Fruit fly (Drosophila melanogaster) whole organism, embryonic: ENCODE data around the gene CG43127.

ENCODE experiments used
- Aef1 ChIP-seq: fragments of 200-800 bp; sonication (Bioruptor generic); IDR thresholded peaks from 3 replicates; pipeline ENCODE4 v1.3.6; 2022; ENCODE audit warnings: missing biosample characterization, missing genetic modification characterization
- CG10274 ChIP-seq: fragments of 200-800 bp; sonication (Bioruptor generic); optimal IDR thresholded peaks from 3 replicates; lab custom pipeline; 2017; ENCODE audit warnings: missing biosample characterization, mild to moderate bottlenecking, missing genetic modification characterization
- CG10543 ChIP-seq: fragments of 200-800 bp; sonication (Bioruptor generic); optimal IDR thresholded peaks from 3 replicates; lab custom pipeline; 2017; ENCODE audit warnings: missing biosample characterization, mild to moderate bottlenecking, missing genetic modification characterization, moderate library complexity
- CG10979 ChIP-seq: fragments of 200-800 bp; sonication (Bioruptor generic); optimal IDR thresholded peaks from 2 replicates; lab custom pipeline; 2018; ENCODE audit warnings: missing biosample characterization, mild to moderate bottlenecking, missing genetic modification characterization, moderate library complexity
- CG11085 ChIP-seq: fragments of 200-800 bp; sonication (Bioruptor generic); IDR thresholded peaks from 2 replicates; pipeline ENCODE4 v1.3.6; 2022; ENCODE audit warnings: missing biosample characterization, missing genetic modification characterization
- CG12659 ChIP-seq: fragments of 200-800 bp; sonication (Bioruptor generic); optimal IDR thresholded peaks from 3 replicates; lab custom pipeline; 2017; ENCODE audit warnings: mild to moderate bottlenecking, missing biosample characterization, missing genetic modification reagents, missing genetic modification characterization
- CG14667 ChIP-seq: fragments of 200-800 bp; sonication (Bioruptor generic); IDR thresholded peaks from 2 replicates; pipeline ENCODE4 v1.3.6; 2022; ENCODE audit warnings: missing biosample characterization, missing genetic modification characterization
- CG16815 ChIP-seq: fragments of 200-800 bp; sonication (Bioruptor generic); optimal IDR thresholded peaks from 3 replicates; lab custom pipeline; 2017; ENCODE audit warnings: missing biosample characterization, mild to moderate bottlenecking, missing genetic modification characterization
- CG17361 ChIP-seq: fragments of 200-800 bp; sonication (Bioruptor generic); IDR thresholded peaks from 3 replicates; pipeline ENCODE4 v1.3.6; 2022; ENCODE audit warnings: missing biosample characterization, missing genetic modification characterization
- CG17829 ChIP-seq: fragments of 200-800 bp; optimal IDR thresholded peaks from 2 replicates; lab custom pipeline; 2019; ENCODE audit warnings: missing biosample characterization, mild to moderate bottlenecking, missing genetic modification characterization, moderate library complexity
- CG30431 ChIP-seq: fragments of 200-800 bp; sonication (Bioruptor generic); optimal IDR thresholded peaks from 2 replicates; lab custom pipeline; 2017; ENCODE audit warnings: missing biosample characterization, missing genetic modification characterization
- CG31224 ChIP-seq: fragments of 200-800 bp; sonication (Bioruptor generic); IDR thresholded peaks from 2 replicates; pipeline ENCODE4 v1.3.6; 2022; ENCODE audit warnings: missing biosample characterization, missing genetic modification characterization
- CG32767 ChIP-seq: fragments of 200-800 bp; sonication (Bioruptor generic); IDR thresholded peaks from 2 replicates; pipeline ENCODE4 v1.3.6; 2022; ENCODE audit warnings: missing biosample characterization, missing genetic modification characterization
- CG3995 ChIP-seq: fragments of 200-800 bp; sonication (Bioruptor generic); optimal IDR thresholded peaks from 3 replicates; lab custom pipeline; 2016; ENCODE audit warnings: missing biosample characterization, missing genetic modification characterization
- CG4360 ChIP-seq: fragments of 200-800 bp; sonication (Bioruptor generic); IDR thresholded peaks from 2 replicates; pipeline ENCODE4 v1.3.6; 2022; ENCODE audit warnings: missing biosample characterization, missing genetic modification characterization
- CG4820 ChIP-seq: fragments of 200-800 bp; sonication (Bioruptor generic); optimal IDR thresholded peaks from 3 replicates; lab custom pipeline; 2016; ENCODE audit warnings: missing biosample characterization, missing genetic modification characterization
- CG6683 ChIP-seq: fragments of 200-800 bp; sonication (Bioruptor generic); optimal IDR thresholded peaks from 2 replicates; lab custom pipeline; 2017; ENCODE audit warnings: missing biosample characterization, mild to moderate bottlenecking, missing genetic modification characterization, missing genetic modification reagents
- CG6813 ChIP-seq: fragments of 200-800 bp; sonication (Bioruptor generic); optimal IDR thresholded peaks from 2 replicates; lab custom pipeline; 2017; ENCODE audit warnings: missing biosample characterization, missing genetic modification characterization, mild to moderate bottlenecking, moderate library complexity, missing genetic modification reagents
- CG9609 ChIP-seq: fragments of 200-800 bp; sonication (Bioruptor generic); optimal IDR thresholded peaks from 3 replicates; lab custom pipeline; 2016; ENCODE audit warnings: missing biosample characterization, missing genetic modification characterization
- Deaf1 ChIP-seq: fragments of 200-800 bp; optimal IDR thresholded peaks from 3 replicates; lab custom pipeline; 2019; ENCODE audit warnings: missing biosample characterization, mild to moderate bottlenecking, missing genetic modification characterization, moderate library complexity
- E2f2 ChIP-seq: fragments of 200-800 bp; sonication (Bioruptor generic); IDR thresholded peaks from 2 replicates; pipeline ENCODE4 v1.3.6; 2022; ENCODE audit warnings: missing biosample characterization, missing genetic modification characterization
- Elba2 ChIP-seq: fragments of 200-800 bp; sonication (Bioruptor generic); optimal IDR thresholded peaks from 3 replicates; lab custom pipeline; 2016; ENCODE audit warnings: missing biosample characterization, missing genetic modification characterization
- Fer2 ChIP-seq: fragments of 200-800 bp; sonication (Bioruptor generic); optimal IDR thresholded peaks from 2 replicates; lab custom pipeline; 2018; ENCODE audit warnings: missing biosample characterization, mild to moderate bottlenecking, missing genetic modification characterization, moderate library complexity
- HLH3B ChIP-seq: fragments of 200-800 bp; sonication (Bioruptor generic); IDR thresholded peaks from 2 replicates; pipeline ENCODE4 v1.3.6; 2022; ENCODE audit warnings: missing biosample characterization, missing genetic modification characterization
- Hmr ChIP-seq: fragments of 200-800 bp; sonication (Bioruptor generic); optimal IDR thresholded peaks from 3 replicates; lab custom pipeline; 2017; ENCODE audit warnings: mild to moderate bottlenecking, missing biosample characterization, missing genetic modification reagents, missing genetic modification characterization
- Lhr ChIP-seq: fragments of 200-800 bp; sonication (Bioruptor generic); optimal IDR thresholded peaks from 3 replicates; lab custom pipeline; 2017; ENCODE audit warnings: mild to moderate bottlenecking, missing biosample characterization, missing genetic modification reagents, missing genetic modification characterization
- NC2β ChIP-seq: fragments of 200-800 bp; sonication (Bioruptor generic); optimal IDR thresholded peaks from 2 replicates; lab custom pipeline; 2016; ENCODE audit warnings: missing biosample characterization, missing genetic modification characterization
- Nf-YB ChIP-seq: fragments of 200-800 bp; sonication (Bioruptor generic); optimal IDR thresholded peaks from 3 replicates; lab custom pipeline; 2019; ENCODE audit warnings: missing biosample characterization, mild to moderate bottlenecking, missing genetic modification characterization, moderate library complexity
- Oli ChIP-seq: fragments of 200-800 bp; sonication (Bioruptor generic); optimal IDR thresholded peaks from 2 replicates; lab custom pipeline; 2018; ENCODE audit warnings: missing biosample characterization, mild to moderate bottlenecking, missing genetic modification characterization, moderate library complexity
- Side ChIP-seq: fragments of 200-800 bp; sonication (Bioruptor generic); optimal IDR thresholded peaks from 2 replicates; lab custom pipeline; 2016; ENCODE audit warnings: missing biosample characterization, missing genetic modification characterization
- Sin3A ChIP-seq: fragments of >200 bp; optimal IDR thresholded peaks from 2 replicates; lab custom pipeline; 2018
- Sry-β ChIP-seq: fragments of 200-800 bp; sonication (Bioruptor generic); optimal IDR thresholded peaks from 2 replicates; lab custom pipeline; 2018; ENCODE audit warnings: missing biosample characterization, mild to moderate bottlenecking, missing genetic modification characterization, moderate library complexity
- cas ChIP-seq: fragments of 200-800 bp; sonication (Bioruptor generic); IDR thresholded peaks from 2 replicates; pipeline ENCODE4 v1.3.6; 2022; ENCODE audit warnings: missing biosample characterization, missing genetic modification characterization
- cg ChIP-seq: fragments of 200-800 bp; sonication (Bioruptor generic); optimal IDR thresholded peaks from 3 replicates; lab custom pipeline; 2019; ENCODE audit warnings: missing biosample characterization, mild to moderate bottlenecking, missing genetic modification characterization, moderate library complexity
- chinmo ChIP-seq: fragments of 200-800 bp; sonication (Bioruptor generic); IDR thresholded peaks from 4 replicates; pipeline ENCODE4 v1.3.6; 2022; ENCODE audit warnings: missing biosample characterization, missing genetic modification characterization; ENCODE audit not compliant: partially characterized antibody
- da ChIP-seq: fragments of 200-800 bp; sonication (Bioruptor generic); optimal IDR thresholded peaks from 2 replicates; lab custom pipeline; 2016; ENCODE audit warnings: missing biosample characterization, missing genetic modification characterization
- eve ChIP-seq, 2 experiments: fragments of >200 bp; optimal IDR thresholded peaks; 2 replicates each; lab custom pipeline; 2017; ENCODE audit warnings: missing biosample characterization in 2 of 2, missing genetic modification characterization in 2 of 2
- gt ChIP-seq: fragments of 200-800 bp; sonication (Bioruptor generic); IDR thresholded peaks from 2 replicates; pipeline ENCODE4 v1.3.6; 2022; ENCODE audit warnings: missing biosample characterization, missing genetic modification characterization
- jumu ChIP-seq: fragments of 200-800 bp; sonication (Bioruptor generic); optimal IDR thresholded peaks from 3 replicates; lab custom pipeline; 2016; ENCODE audit warnings: missing biosample characterization, missing genetic modification characterization
- klu ChIP-seq: fragments of 200-800 bp; sonication (Bioruptor generic); IDR thresholded peaks from 2 replicates; pipeline ENCODE4 v1.3.6; 2022; ENCODE audit warnings: missing biosample characterization, missing genetic modification characterization
- lmd ChIP-seq: fragments of 200-800 bp; sonication (Bioruptor generic); IDR thresholded peaks from 2 replicates; pipeline ENCODE4 v1.3.6; 2022; ENCODE audit warnings: missing biosample characterization, missing genetic modification characterization
- mam ChIP-seq: fragments of 200-800 bp; sonication (Bioruptor generic); optimal IDR thresholded peaks from 3 replicates; lab custom pipeline; 2016; ENCODE audit warnings: missing biosample characterization, missing genetic modification characterization
- org-1 ChIP-seq: fragments of 200-800 bp; sonication (Bioruptor generic); optimal IDR thresholded peaks from 2 replicates; lab custom pipeline; 2017; ENCODE audit warnings: missing biosample characterization, missing genetic modification characterization
- pho ChIP-seq: fragments of 200-800 bp; sonication (Bioruptor generic); optimal IDR thresholded peaks from 2 replicates; lab custom pipeline; 2016; ENCODE audit warnings: missing biosample characterization, missing genetic modification characterization
- phol ChIP-seq: fragments of 200-800 bp; sonication (Bioruptor generic); optimal IDR thresholded peaks from 3 replicates; lab custom pipeline; 2018; ENCODE audit warnings: missing biosample characterization, mild to moderate bottlenecking, missing genetic modification characterization, moderate library complexity
- row ChIP-seq: fragments of 200-800 bp; sonication (Bioruptor generic); IDR thresholded peaks from 3 replicates; pipeline ENCODE4 v1.3.6; 2022; ENCODE audit warnings: missing biosample characterization, missing genetic modification characterization
- seq ChIP-seq: fragments of 200-800 bp; sonication (Bioruptor generic); IDR thresholded peaks from 2 replicates; pipeline ENCODE4 v1.3.6; 2022; ENCODE audit warnings: missing biosample characterization, missing genetic modification characterization
- stc ChIP-seq: fragments of 200-800 bp; sonication (Bioruptor generic); IDR thresholded peaks from 2 replicates; pipeline ENCODE4 v1.3.6; 2022; ENCODE audit warnings: missing biosample characterization, missing genetic modification characterization
- tll ChIP-seq, 2 experiments: fragments of 200-800 bp in 1 of 2; fragments of >200 bp in 1 of 2; sonication (Bioruptor generic) in 1 of 2; optimal IDR thresholded peaks; 2 replicates each; lab custom pipeline; 2017 to 2019; ENCODE audit warnings: missing biosample characterization in 2 of 2, missing genetic modification characterization in 2 of 2, mild to moderate bottlenecking in 1 of 2, moderate library complexity in 1 of 2
- usp ChIP-seq: fragments of >200 bp; optimal IDR thresholded peaks from 2 replicates; lab custom pipeline; 2017; ENCODE audit warnings: missing biosample characterization, missing genetic modification characterization
- vvl ChIP-seq: fragments of 200-800 bp; sonication (Bioruptor generic); IDR thresholded peaks from 2 replicates; pipeline ENCODE4 v1.3.6; 2022; ENCODE audit warnings: missing biosample characterization, missing genetic modification characterization

CG43127 gene

dm6 chr3L:10637819-10638218 lies 12.4 kb upstream of the CG43127 start, which contains the start of gene Cnep1r2 (continued):
- peak; percentile 97 for TF ChIP-seq CG12659
- TF ChIP-seq, all 482 proteins: peak for 398

dm6 chr3L:10630885-10631359 lies 5.5 kb upstream of the CG43127 start, which contains the start of the genes CG42535, CG34001 and hay:
CG42535 (minus strand) TSS chr3L:10630935.
CG34001 (plus strand) TSS chr3L:10631079.
hay (plus strand) TSS chr3L:10631079.
- TF ChIP-seq Aef1 (GFP tag; lab: Robert Waterston, UW) (no peak), Fer2 (no peak), CG3995 (GFP tag; lab: Kevin White, UChicago) (no peak), pho (GFP tag; lab: Kevin White, UChicago) (peak; percentile 11), CG17361 (no peak), mam (GFP tag; lab: Kevin White, UChicago) (peak; percentile 22), Side (GFP tag; lab: Kevin White, UChicago) (no peak), phol (tag; lab: Kevin White, UChicago) (peak; percentile 43), NC2β (GFP tag; lab: Kevin White, UChicago) (no peak), CG4360 (GFP tag; lab: Robert Waterston, UW) (no peak), CG10543 (GFP tag; lab: Kevin White, UChicago) (no peak), Nf-YB (GFP tag; lab: Kevin White, UChicago) (no peak), CG6813 (no peak), HLH3B (no peak), chinmo (no peak), vvl (no peak), CG30431 (GFP tag; lab: Kevin White, UChicago) (no peak), CG31224 (GFP tag; lab: Robert Waterston, UW) (no peak), CG10979 (tag; lab: Kevin White, UChicago) (no peak), Deaf1 (no peak), CG10274 (GFP tag; lab: Kevin White, UChicago) (no peak), cg (GFP tag; lab: Kevin White, UChicago) (no peak), Elba2 (GFP tag; lab: Kevin White, UChicago) (no peak), CG16815 (GFP tag; lab: Kevin White, UChicago) (no peak), CG6683 (GFP tag; lab: Kevin White, UChicago) (no peak), Sry-β (GFP tag; lab: Kevin White, UChicago) (no peak), stc (no peak), CG4820 (no peak), cas (no peak), tll (GFP tag; optimal IDR thresholded peaks at IDR 0.05; lab: Kevin White, UChicago) (peak in 1 of 2 experiments; percentile 6), Sin3A (lab: Kevin White, UChicago) (peak; percentile 98), CG14667 (no peak), eve (GFP tag; optimal IDR thresholded peaks at IDR 0.05; lab: Kevin White, UChicago) (no peak), lmd (no peak), klu (GFP tag; lab: Robert Waterston, UW) (no peak), CG9609 (GFP tag; lab: Kevin White, UChicago) (no peak), seq (no peak), Hmr (GFP tag; lab: Kevin White, UChicago) (peak; percentile 6), org-1 (GFP tag; lab: Kevin White, UChicago) (no peak), gt (GFP tag; lab: Robert Waterston, UW) (no peak), da (no peak), Lhr (GFP tag; lab: Kevin White, UChicago) (peak; percentile 26), CG17829 (tag; lab: Kevin White, UChicago) (peak; percentile 36), CG32767 (GFP tag; lab: Robert Waterston, UW) (no peak), jumu (GFP tag; lab: Kevin White, UChicago) (peak; percentile 8), row (GFP tag; lab: Robert Waterston, UW) (no peak), usp (GFP tag; lab: Kevin White, UChicago) (no peak), E2f2 (GFP tag; lab: Robert Waterston, UW) (peak; percentile 86), Oli (no peak), CG11085 (GFP tag; lab: Robert Waterston, UW) (no peak)
